Fruit fly (Drosophila melanogaster): ENCODE measurements around the gene CG14974.

DNA sequence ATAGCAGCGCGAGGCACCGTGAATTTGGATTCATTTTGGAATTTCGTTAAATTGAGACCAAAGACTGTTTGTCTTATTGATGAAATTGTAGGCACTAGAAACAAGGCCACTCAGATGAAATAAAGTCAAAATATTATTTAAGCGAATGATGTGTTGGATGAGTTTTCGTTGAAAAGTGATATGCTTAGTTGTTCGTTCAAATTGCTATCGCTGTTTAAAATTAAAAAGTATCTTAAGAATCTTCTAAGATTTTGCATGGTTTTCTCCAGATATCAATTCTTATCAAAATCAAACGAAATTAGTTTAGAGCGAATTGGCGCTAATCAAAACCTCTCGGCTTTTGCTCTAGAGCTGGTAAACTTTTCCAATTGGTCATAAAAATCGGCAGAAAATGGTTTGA lies at the start of gene CG14974:
- no peak for TF ChIP-seq CG8478 (optimal IDR thresholded peaks at IDR 0.05)
- TF ChIP-seq CTCF (optimal IDR thresholded peaks at IDR 0.05), result no peak

Measured in S2 (cell line).